Worm (Caenorhabditis elegans) whole organism, L1 larva: ENCODE results near the gene tbb-1.

ENCODE experiments used
- dpl-1 ChIP-seq, 3 experiments: fragments of 150-350 bp in 2 of 3; sonication (generic microtip) in 1 of 3; optimal IDR thresholded peaks; 2 replicates each; lab custom pipeline; 2014 to 2017; ENCODE audit warnings: missing biosample characterization in 3 of 3, missing genetic modification characterization in 3 of 3, missing genetic modification reagents in 3 of 3
- nhr-11 ChIP-seq: fragments of 150-350 bp; optimal IDR thresholded peaks from 2 replicates; lab custom pipeline; 2014; ENCODE audit warnings: missing biosample characterization, missing genetic modification characterization
- pag-3 ChIP-seq: sonication (generic microtip); optimal IDR thresholded peaks from 2 replicates; lab custom pipeline; 2017; ENCODE audit warnings: missing genetic modification characterization, mild to moderate bottlenecking, missing compliant biosample characterization, antibody characterized with exemption, borderline replicate concordance; ENCODE audit not compliant: insufficient read depth

DNA sequence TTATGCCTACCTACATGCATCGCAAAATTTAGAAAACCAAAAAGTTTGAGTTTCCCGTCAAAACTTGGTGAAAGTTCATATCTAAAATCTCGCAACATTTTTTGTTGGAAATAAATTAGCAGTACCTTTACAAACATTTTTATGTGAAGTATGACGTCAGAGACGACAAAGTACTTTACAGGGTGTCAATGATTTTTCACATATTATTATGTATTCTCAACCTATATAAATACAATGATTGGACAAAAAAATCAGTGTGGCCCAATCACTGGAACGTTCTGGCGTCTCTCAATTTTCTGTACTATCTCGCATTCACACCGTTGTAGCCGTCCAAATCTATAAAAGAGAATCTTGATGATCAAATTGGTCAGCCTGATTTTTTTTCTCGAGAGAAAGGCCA is 47.9 kb downstream of the tbb-1 start, which contains the start of the genes Y39A1A.18 and fmo-3:
- no peak for TF ChIP-seq pag-3
- TF ChIP-seq dpl-1 (GFP tag; optimal IDR thresholded peaks at IDR 0.05; lab: Kevin White, UChicago), result no peak
- no peak for TF ChIP-seq nhr-11 (tag; lab: Kevin White, UChicago)
